Fruit fly (Drosophila melanogaster) S2 (cell line): ENCODE results near the gene CG6026.

Experiments
- CG8478 ChIP-seq: fragments of >200 bp; optimal IDR thresholded peaks from 2 replicates; lab custom pipeline; 2018
- CTCF ChIP-seq, 2 experiments: fragments of >200 bp; optimal IDR thresholded peaks; 2 replicates each; lab custom pipeline; 2018

Gene CG6026

dm6 chr3R:19036521-19037142 lies 3.3 kb downstream of the CG6026 start:
- no peak for TF ChIP-seq CG8478

- TF ChIP-seq CTCF (optimal IDR thresholded peaks at IDR 0.05; lab: Kevin White, UChicago) = no peak
Observed at dm6 chr3R:19040685-19041084, 7.3 kb downstream of the CG6026 start.

dm6 chr3R:19044638-19045037 lies 11.3 kb downstream of the CG6026 start:
- TF ChIP-seq CG8478 = no peak
- no peak for TF ChIP-seq CTCF (optimal IDR thresholded peaks at IDR 0.05; lab: Kevin White, UChicago)

- no peak for TF ChIP-seq CTCF (optimal IDR thresholded peaks at IDR 0.05; lab: Kevin White, UChicago)
Observed at dm6 chr3R:19051247-19051646, 17.9 kb downstream of the CG6026 start.

DNA sequence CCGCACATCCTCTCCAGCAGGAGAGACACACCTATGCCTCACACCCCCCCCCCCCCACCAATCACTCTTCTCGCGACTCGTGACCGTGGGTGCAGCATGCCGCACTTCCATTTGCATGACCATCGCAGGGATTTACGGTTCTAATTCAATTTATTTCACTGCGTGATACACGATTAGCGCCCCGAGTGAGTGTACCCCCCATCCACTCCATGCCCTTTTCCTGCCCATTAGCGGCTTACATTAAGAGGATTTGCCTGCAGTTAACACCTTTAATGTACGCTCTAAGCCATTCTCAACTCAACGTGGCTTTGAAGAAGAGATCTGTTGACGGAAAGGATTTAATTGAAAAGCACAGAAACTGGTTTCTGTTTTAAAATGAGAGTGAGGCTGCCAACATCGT lies 19.1 kb downstream of the CG6026 start:
- no peak for TF ChIP-seq CG8478
- TF ChIP-seq CTCF (optimal IDR thresholded peaks at IDR 0.05; lab: Kevin White, UChicago) = no peak

- TF ChIP-seq CTCF (optimal IDR thresholded peaks at IDR 0.05; lab: Kevin White, UChicago) (no peak), CG8478 (no peak)
Observed at dm6 chr3R:19054839-19055238, 21.5 kb downstream of the CG6026 start.

dm6 chr3R:19056884-19057283 lies 23.5 kb downstream of the CG6026 start:
- TF ChIP-seq CG8478 (no peak), CTCF (optimal IDR thresholded peaks at IDR 0.05; lab: Kevin White, UChicago) (no peak)

dm6 chr3R:19058384-19058783 lies 25.0 kb downstream of the CG6026 start:
- no peak for TF ChIP-seq CTCF (optimal IDR thresholded peaks at IDR 0.05; lab: Kevin White, UChicago)
- no peak for TF ChIP-seq CG8478

dm6 chr3R:19059285-19059684 lies 25.9 kb downstream of the CG6026 start:
- TF ChIP-seq CTCF (optimal IDR thresholded peaks at IDR 0.05; lab: Kevin White, UChicago) (no peak), CG8478 (no peak)

- no peak for TF ChIP-seq CTCF (optimal IDR thresholded peaks at IDR 0.05; lab: Kevin White, UChicago)
- no peak for TF ChIP-seq CG8478
Observed at dm6 chr3R:19060173-19060572, 26.8 kb downstream of the CG6026 start.

- TF ChIP-seq CG8478 (no peak), CTCF (optimal IDR thresholded peaks at IDR 0.05; lab: Kevin White, UChicago) (no peak)
Observed at dm6 chr3R:19062549-19062948, 29.2 kb downstream of the CG6026 start.

- TF ChIP-seq CTCF (optimal IDR thresholded peaks at IDR 0.05; lab: Kevin White, UChicago) = no peak
- TF ChIP-seq CG8478 = no peak
Observed at dm6 chr3R:19064037-19064664, 30.8 kb downstream of the CG6026 start.

- TF ChIP-seq CG8478 (no peak), CTCF (optimal IDR thresholded peaks at IDR 0.05; lab: Kevin White, UChicago) (no peak)
Observed at dm6 chr3R:19065474-19065873, 32.1 kb downstream of the CG6026 start.

DNA sequence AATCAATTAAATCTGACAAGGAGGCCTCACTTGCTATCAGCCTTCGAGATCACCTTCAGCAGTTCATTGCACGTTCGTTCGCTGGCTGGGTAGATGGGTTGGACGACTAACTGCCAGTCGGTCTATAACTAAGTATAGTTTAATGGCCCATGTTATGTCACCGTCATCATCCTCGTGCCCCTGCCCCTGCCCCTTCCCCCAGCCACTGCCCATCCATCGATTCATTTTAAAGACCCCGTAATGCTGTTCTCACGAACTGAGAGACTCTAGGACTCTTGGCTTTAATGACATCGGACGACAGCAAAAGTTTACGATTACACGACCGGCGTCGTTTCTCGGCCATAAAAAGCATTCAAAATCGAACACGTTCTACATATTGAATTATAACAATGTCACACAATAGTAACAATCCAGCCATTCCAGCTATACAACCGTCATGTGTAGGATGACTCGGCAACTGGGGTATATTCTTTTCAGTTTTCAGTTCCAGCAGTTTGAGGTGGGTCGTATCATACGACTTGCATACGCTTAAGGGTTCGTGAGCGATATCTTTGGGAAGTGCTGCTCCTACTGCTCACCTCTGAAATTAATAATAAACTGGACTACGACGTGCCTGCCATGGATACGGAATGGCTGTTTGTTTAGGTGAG lies 33.8 kb downstream of the CG6026 start:
- TF ChIP-seq CG8478 (no peak), CTCF (optimal IDR thresholded peaks at IDR 0.05; lab: Kevin White, UChicago) (no peak)

dm6 chr3R:19067876-19068406 lies 34.6 kb downstream of the CG6026 start:
- TF ChIP-seq CG8478 = no peak
- TF ChIP-seq CTCF (optimal IDR thresholded peaks at IDR 0.05; lab: Kevin White, UChicago) = no peak

dm6 chr3R:19069740-19070139 lies 36.4 kb downstream of the CG6026 start:
- TF ChIP-seq CG8478 = no peak
- TF ChIP-seq CTCF (optimal IDR thresholded peaks at IDR 0.05; lab: Kevin White, UChicago) = no peak
